Fruit fly (Drosophila melanogaster) Kc167 (cell line): Measurements from ENCODE around the gene CG42727.

Source experiments
- Myc ChIP-seq: fragments of >200 bp; optimal IDR thresholded peaks from 2 replicates; lab custom pipeline; 2017; ENCODE audit warnings: missing external identifiers
- h ChIP-seq: fragments of >200 bp; optimal IDR thresholded peaks from 3 replicates; lab custom pipeline; 2018; ENCODE audit warnings: missing external identifiers
- psq ChIP-seq: fragments of >200 bp; optimal IDR thresholded peaks from 2 replicates; lab custom pipeline; 2017; ENCODE audit warnings: missing external identifiers

- TF ChIP-seq psq (no peak), h (lab: Kevin White, UChicago) (no peak), Myc (lab: Kevin White, UChicago) (no peak)
Observed at dm6 chr3R:15339111-15339510, 8.7 kb upstream of the CG42727 start.
